Worm (Caenorhabditis elegans) whole organism, mixed stage, embryonic: ENCODE measurements around the gene egl-8.

Experiments used
- M03D4.4 ChIP-seq: sonication (generic microtip); optimal IDR thresholded peaks from 2 replicates; lab custom pipeline; 2017; ENCODE audit warnings: mild to moderate bottlenecking, missing genetic modification characterization, missing compliant biosample characterization
- bed-3 ChIP-seq: fragments of 200-800 bp; sonication (Bioruptor generic); optimal IDR thresholded peaks from 3 replicates; lab custom pipeline; 2018; ENCODE audit warnings: mild to moderate bottlenecking, missing genetic modification characterization, moderate library complexity, missing compliant biosample characterization
- blmp-1 ChIP-seq: fragments of 150-350 bp; optimal IDR thresholded peaks from 2 replicates; lab custom pipeline; 2014; ENCODE audit warnings: missing biosample characterization, missing genetic modification characterization
- ceh-39 ChIP-seq: fragments of 150-350 bp; optimal IDR thresholded peaks from 2 replicates; lab custom pipeline; 2014; ENCODE audit warnings: missing biosample characterization, missing genetic modification characterization
- ceh-43 ChIP-seq: fragments of 200-800 bp; sonication (Bioruptor generic); optimal IDR thresholded peaks from 2 replicates; lab custom pipeline; 2018; ENCODE audit warnings: mild to moderate bottlenecking, missing genetic modification characterization, moderate library complexity, missing compliant biosample characterization
- ceh-83 ChIP-seq: fragments of 200-800 bp; sonication (Bioruptor generic); optimal IDR thresholded peaks from 2 replicates; lab custom pipeline; 2018; ENCODE audit warnings: mild to moderate bottlenecking, missing genetic modification characterization, missing compliant biosample characterization
- ces-1 ChIP-seq: fragments of 150-350 bp; optimal IDR thresholded peaks from 2 replicates; lab custom pipeline; 2014; ENCODE audit warnings: missing biosample characterization, missing genetic modification reagents, missing genetic modification characterization
- cnd-1 ChIP-seq: fragments of 200-800 bp; sonication (Bioruptor generic); optimal IDR thresholded peaks from 2 replicates; lab custom pipeline; 2018; ENCODE audit warnings: mild to moderate bottlenecking, missing genetic modification characterization, missing compliant biosample characterization
- drap-1 ChIP-seq: fragments of 200-800 bp; sonication (Bioruptor generic); optimal IDR thresholded peaks from 3 replicates; lab custom pipeline; 2018; ENCODE audit warnings: mild to moderate bottlenecking, missing genetic modification characterization, missing compliant biosample characterization
- elt-1 ChIP-seq: sonication (generic microtip); optimal IDR thresholded peaks from 2 replicates; lab custom pipeline; 2017; ENCODE audit warnings: missing genetic modification characterization, mild to moderate bottlenecking, missing compliant biosample characterization, antibody characterized with exemption, moderate library complexity, borderline replicate concordance; ENCODE audit not compliant: insufficient read depth
- elt-3 ChIP-seq: fragments of 150-350 bp; optimal IDR thresholded peaks from 2 replicates; lab custom pipeline; 2014; ENCODE audit warnings: missing biosample characterization, missing genetic modification characterization
- flh-1 ChIP-seq: fragments of 200-800 bp; sonication (Bioruptor generic); optimal IDR thresholded peaks from 2 replicates; lab custom pipeline; 2018; ENCODE audit warnings: mild to moderate bottlenecking, missing genetic modification characterization, moderate library complexity, missing compliant biosample characterization
- ham-2 ChIP-seq: fragments of 200-800 bp; sonication (Bioruptor generic); optimal IDR thresholded peaks from 2 replicates; lab custom pipeline; 2018; ENCODE audit warnings: mild to moderate bottlenecking, missing genetic modification characterization, missing compliant biosample characterization
- hlh-1 ChIP-seq: fragments of 150-350 bp; optimal IDR thresholded peaks from 2 replicates; lab custom pipeline; 2014; ENCODE audit warnings: missing biosample characterization, missing genetic modification reagents, missing genetic modification characterization
- lin-13 ChIP-seq: fragments of 150-350 bp; optimal IDR thresholded peaks from 2 replicates; lab custom pipeline; 2014; ENCODE audit warnings: missing biosample characterization, missing genetic modification characterization
- lin-32 ChIP-seq: fragments of 200-800 bp; sonication (Bioruptor generic); optimal IDR thresholded peaks from 2 replicates; lab custom pipeline; 2018; ENCODE audit warnings: mild to moderate bottlenecking, missing genetic modification characterization, missing compliant biosample characterization
- lsy-2 ChIP-seq: fragments of 150-350 bp; optimal IDR thresholded peaks from 2 replicates; lab custom pipeline; 2014; ENCODE audit warnings: missing biosample characterization, missing genetic modification characterization
- mab-5 ChIP-seq: fragments of 150-350 bp; optimal IDR thresholded peaks from 2 replicates; lab custom pipeline; 2014; ENCODE audit warnings: missing biosample characterization, missing genetic modification characterization
- mep-1 ChIP-seq: fragments of 150-350 bp; optimal IDR thresholded peaks from 2 replicates; lab custom pipeline; 2017; ENCODE audit warnings: missing biosample characterization, missing genetic modification reagents, missing genetic modification characterization, inconsistent platforms
- mls-2 ChIP-seq: sonication (generic microtip); optimal IDR thresholded peaks from 2 replicates; lab custom pipeline; 2016; ENCODE audit warnings: mild to moderate bottlenecking, missing genetic modification characterization, moderate library complexity, missing compliant biosample characterization
- nhr-12 ChIP-seq: fragments of 150-350 bp; optimal IDR thresholded peaks from 2 replicates; lab custom pipeline; 2014; ENCODE audit warnings: missing biosample characterization, missing genetic modification characterization
- nhr-2 ChIP-seq: fragments of 150-350 bp; optimal IDR thresholded peaks from 2 replicates; lab custom pipeline; 2014; ENCODE audit warnings: missing biosample characterization, missing genetic modification characterization
- nhr-237 ChIP-seq: fragments of 150-350 bp; optimal IDR thresholded peaks from 2 replicates; lab custom pipeline; 2014; ENCODE audit warnings: missing biosample characterization, missing genetic modification characterization
- nhr-28 ChIP-seq: fragments of 150-350 bp; optimal IDR thresholded peaks from 2 replicates; lab custom pipeline; 2014; ENCODE audit warnings: missing biosample characterization, missing genetic modification characterization
- nhr-76 ChIP-seq: sonication (generic microtip); optimal IDR thresholded peaks from 2 replicates; lab custom pipeline; 2017; ENCODE audit warnings: missing biosample characterization, missing genetic modification characterization
- pha-4 ChIP-seq: fragments of 150-350 bp; optimal IDR thresholded peaks from 2 replicates; lab custom pipeline; 2018; ENCODE audit warnings: missing biosample characterization, missing genetic modification reagents, missing genetic modification characterization
- sem-2 ChIP-seq: fragments of 200-800 bp; sonication (Bioruptor generic); optimal IDR thresholded peaks from 2 replicates; lab custom pipeline; 2018; ENCODE audit warnings: mild to moderate bottlenecking, missing genetic modification characterization, missing compliant biosample characterization
- snpc-4 ChIP-seq: fragments of 150-350 bp; optimal IDR thresholded peaks from 2 replicates; lab custom pipeline; 2014; ENCODE audit warnings: missing biosample characterization, missing genetic modification characterization
- sptf-1 ChIP-seq: sonication (generic microtip); optimal IDR thresholded peaks from 2 replicates; lab custom pipeline; 2017; ENCODE audit warnings: mild to moderate bottlenecking, missing genetic modification characterization, moderate library complexity, missing compliant biosample characterization
- tbx-8 ChIP-seq: fragments of 200-800 bp; sonication (Bioruptor generic); optimal IDR thresholded peaks from 2 replicates; lab custom pipeline; 2018; ENCODE audit warnings: mild to moderate bottlenecking, missing genetic modification characterization, moderate library complexity, missing compliant biosample characterization
- unc-120 ChIP-seq: sonication (generic microtip); optimal IDR thresholded peaks from 2 replicates; lab custom pipeline; 2017; ENCODE audit warnings: missing genetic modification characterization, missing compliant biosample characterization; ENCODE audit not compliant: poor library complexity, severe bottlenecking
- unc-39 ChIP-seq: fragments of 150-350 bp; optimal IDR thresholded peaks from 2 replicates; lab custom pipeline; 2014; ENCODE audit warnings: missing biosample characterization, missing genetic modification characterization
- unc-62 ChIP-seq: fragments of 150-350 bp; optimal IDR thresholded peaks from 2 replicates; lab custom pipeline; 2014; ENCODE audit warnings: missing biosample characterization, missing genetic modification reagents, missing genetic modification characterization
- zip-8 ChIP-seq: fragments of 150-350 bp; optimal IDR thresholded peaks from 2 replicates; lab custom pipeline; 2014; ENCODE audit warnings: missing biosample characterization, missing genetic modification characterization
- ztf-11 ChIP-seq: fragments of 150-350 bp; optimal IDR thresholded peaks from 2 replicates; lab custom pipeline; 2014; ENCODE audit warnings: missing biosample characterization, missing genetic modification characterization

The egl-8 gene

DNA sequence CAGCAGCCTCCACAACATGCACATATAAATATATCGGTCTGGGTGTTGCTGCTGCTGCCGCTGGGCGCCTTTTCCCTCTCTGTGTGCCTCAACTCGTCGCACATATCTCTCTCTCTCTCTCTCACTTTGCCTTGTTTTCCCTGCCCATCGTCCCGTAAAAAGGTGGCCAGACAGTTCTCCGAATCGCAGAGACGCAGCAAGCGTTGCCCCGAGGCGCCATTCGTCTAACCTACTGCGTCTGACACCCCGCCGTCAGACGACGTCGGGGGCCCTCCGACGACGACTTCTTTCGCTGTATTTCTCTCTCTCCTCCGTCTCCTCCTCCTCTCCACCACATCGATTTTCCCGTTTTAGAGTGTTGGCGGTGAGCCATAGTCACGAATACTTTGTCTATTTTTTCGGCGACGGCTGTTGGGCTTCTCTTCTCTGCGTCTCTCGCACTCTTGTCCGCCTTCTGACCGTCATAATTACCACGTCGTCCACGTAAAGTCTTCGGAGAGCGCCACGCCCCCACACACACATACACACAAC, 11.8 kb upstream of the egl-8 start, which contains the start of gene B0348.10:
TSS of gene B0348.10 (minus strand) at position 24 of the 531 bp plus-strand sequence.
- TF ChIP-seq nhr-237 = peak; percentile 21
- TF ChIP-seq cnd-1 = no peak
- TF ChIP-seq lsy-2 (tag; lab: Kevin White, UChicago) = peak; percentile 2
- TF ChIP-seq hlh-1 = no peak
- peak; percentile 53 for TF ChIP-seq ces-1 (GFP tag; lab: Kevin White, UChicago)
- TF ChIP-seq mls-2 (tag; lab: Kevin White, UChicago) = peak; percentile 51
- TF ChIP-seq pha-4 (tag; lab: Kevin White, UChicago) = no peak
- TF ChIP-seq ceh-39 (tag; lab: Kevin White, UChicago) = no peak
- TF ChIP-seq tbx-8 (GFP tag; lab: Kevin White, UChicago) = no peak
- TF ChIP-seq zip-8 = no peak
- no peak for TF ChIP-seq nhr-28 (tag; lab: Kevin White, UChicago)
- peak; percentile 1 for TF ChIP-seq ztf-11
- no peak for TF ChIP-seq M03D4.4 (tag; lab: Kevin White, UChicago)
- TF ChIP-seq flh-1 = no peak
- no peak for TF ChIP-seq blmp-1 (tag; lab: Kevin White, UChicago)
- no peak for TF ChIP-seq sem-2 (GFP tag; lab: Kevin White, UChicago)
- TF ChIP-seq ham-2 (GFP tag; lab: Kevin White, UChicago) = peak; percentile 19
- TF ChIP-seq unc-62 (GFP tag; lab: Kevin White, UChicago) = peak; percentile 78
- TF ChIP-seq nhr-2 (tag; lab: Kevin White, UChicago) = no peak
- no peak for TF ChIP-seq nhr-76 (tag; lab: Kevin White, UChicago)
- TF ChIP-seq mab-5 = no peak
- TF ChIP-seq nhr-12 (tag; lab: Kevin White, UChicago) = no peak
- no peak for TF ChIP-seq snpc-4 (tag; lab: Kevin White, UChicago)
- no peak for TF ChIP-seq ceh-43 (GFP tag; lab: Kevin White, UChicago)
- no peak for TF ChIP-seq elt-3 (tag; lab: Kevin White, UChicago)
- no peak for TF ChIP-seq bed-3
- TF ChIP-seq lin-13 (tag; lab: Kevin White, UChicago) = no peak
- TF ChIP-seq lin-32 (GFP tag; lab: Kevin White, UChicago) = no peak
- peak; percentile 29 for TF ChIP-seq unc-120 (tag; lab: Kevin White, UChicago)
- TF ChIP-seq unc-39 = no peak
- TF ChIP-seq ceh-83 (GFP tag; lab: Kevin White, UChicago) = no peak
- no peak for TF ChIP-seq sptf-1
- TF ChIP-seq mep-1 = peak; percentile 20
- TF ChIP-seq elt-1 (tag; lab: Kevin White, UChicago) = no peak
- TF ChIP-seq drap-1 (GFP tag; lab: Kevin White, UChicago) = peak; percentile 35

DNA sequence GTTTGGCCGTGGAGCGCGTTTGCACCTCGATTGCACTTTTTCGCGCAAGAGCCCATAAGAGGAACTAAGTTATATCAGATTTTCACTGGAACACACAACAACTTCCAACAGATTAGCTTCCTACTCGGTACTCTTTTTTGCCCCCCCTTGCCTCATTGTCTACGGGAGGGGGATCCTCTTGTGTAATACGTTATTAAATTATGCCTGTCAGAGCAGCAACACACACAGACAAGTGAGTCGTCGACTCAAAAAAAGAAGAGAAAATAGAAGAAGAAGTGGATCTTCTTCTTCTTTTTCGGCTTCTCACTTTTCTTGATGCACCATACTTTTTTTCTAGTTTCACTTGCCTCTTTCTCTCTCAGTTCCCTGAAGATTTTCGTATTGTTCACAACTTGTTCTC, 9.5 kb upstream of the egl-8 start:
- TF ChIP-seq ces-1 (GFP tag; lab: Kevin White, UChicago) (peak; percentile 68), zip-8 (no peak), nhr-2 (tag; lab: Kevin White, UChicago) (no peak), lin-32 (GFP tag; lab: Kevin White, UChicago) (no peak)

DNA sequence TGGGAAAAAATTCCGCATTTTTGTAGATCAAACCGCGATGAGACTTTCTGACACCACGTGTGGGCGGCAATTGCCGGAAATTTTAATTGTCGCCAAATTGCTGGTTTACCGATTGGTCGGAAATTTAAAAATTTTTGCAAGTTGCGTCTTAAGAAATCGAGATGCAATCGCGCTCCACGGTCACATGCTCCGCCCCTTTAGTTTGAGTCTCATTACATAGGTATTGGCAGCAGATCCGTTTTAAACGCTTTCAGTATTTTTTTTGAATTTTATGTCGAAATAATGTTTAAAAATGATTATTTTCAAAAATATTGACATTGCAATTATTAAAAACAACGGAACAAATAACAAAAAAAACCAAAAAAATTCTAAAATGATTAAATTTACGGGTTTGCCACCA, 8.9 kb upstream of the egl-8 start:
- no peak for TF ChIP-seq ceh-43 (GFP tag; lab: Kevin White, UChicago)
- TF ChIP-seq flh-1 = no peak

DNA sequence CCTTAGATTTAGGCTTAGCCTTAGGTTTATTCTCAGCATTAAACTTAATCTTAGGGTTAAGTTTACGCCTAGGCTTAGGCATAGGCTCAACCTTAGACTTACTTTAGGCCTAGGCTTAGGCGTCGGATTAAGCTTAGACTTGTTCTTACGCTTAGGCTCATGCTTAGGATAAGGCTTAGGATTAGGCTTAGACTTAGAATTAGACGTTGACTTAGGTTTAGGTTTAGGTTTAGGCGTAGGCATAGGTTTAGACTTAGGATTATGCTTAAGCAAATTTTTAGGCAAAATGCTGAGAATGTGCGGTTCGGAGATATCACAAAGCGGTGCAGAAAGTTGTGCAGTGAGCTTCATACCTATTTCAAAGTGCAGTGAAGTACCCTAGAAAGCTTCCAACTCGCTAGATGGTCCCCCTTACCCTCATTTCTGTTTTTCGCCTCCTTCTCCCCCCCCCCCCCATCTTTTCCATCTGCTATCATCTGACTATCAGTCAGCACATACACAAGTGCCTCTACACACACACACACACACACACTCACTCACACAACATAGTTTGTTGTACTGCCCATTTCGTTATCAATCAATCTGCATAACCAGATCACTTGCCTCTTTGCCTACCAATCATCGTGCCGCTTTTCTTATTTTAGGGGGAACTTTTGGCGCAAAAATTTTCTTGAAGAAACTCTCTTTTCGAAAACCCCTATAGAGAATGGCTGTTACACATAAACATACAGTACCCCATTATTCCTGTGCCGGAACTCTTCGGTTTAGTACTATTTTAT, 4.4 kb upstream of the egl-8 start:
- no peak for TF ChIP-seq snpc-4 (tag; lab: Kevin White, UChicago)
- peak; percentile 40 for TF ChIP-seq sptf-1
